Worm (Caenorhabditis elegans): ENCODE data around the gene acs-7.

ce11 chrII:9274734-9275133 lies 17.1 kb upstream of the acs-7 start:
- TF ChIP-seq lin-15B (tag; optimal IDR thresholded peaks at IDR 0.05), result no peak
- no peak for TF ChIP-seq ama-1 (optimal IDR thresholded peaks at IDR 0.05)
- no peak for TF ChIP-seq nhr-23 (tag; optimal IDR thresholded peaks at IDR 0.05)
- TF ChIP-seq unc-39 (tag; optimal IDR thresholded peaks at IDR 0.05), result no peak
- no peak for TF ChIP-seq ztf-4 (tag; optimal IDR thresholded peaks at IDR 0.05)
- TF ChIP-seq elt-2 (tag; optimal IDR thresholded peaks at IDR 0.05), result no peak
